ENCODE assay signal across 1 fruit fly cellular context in the genomic region with DNA sequence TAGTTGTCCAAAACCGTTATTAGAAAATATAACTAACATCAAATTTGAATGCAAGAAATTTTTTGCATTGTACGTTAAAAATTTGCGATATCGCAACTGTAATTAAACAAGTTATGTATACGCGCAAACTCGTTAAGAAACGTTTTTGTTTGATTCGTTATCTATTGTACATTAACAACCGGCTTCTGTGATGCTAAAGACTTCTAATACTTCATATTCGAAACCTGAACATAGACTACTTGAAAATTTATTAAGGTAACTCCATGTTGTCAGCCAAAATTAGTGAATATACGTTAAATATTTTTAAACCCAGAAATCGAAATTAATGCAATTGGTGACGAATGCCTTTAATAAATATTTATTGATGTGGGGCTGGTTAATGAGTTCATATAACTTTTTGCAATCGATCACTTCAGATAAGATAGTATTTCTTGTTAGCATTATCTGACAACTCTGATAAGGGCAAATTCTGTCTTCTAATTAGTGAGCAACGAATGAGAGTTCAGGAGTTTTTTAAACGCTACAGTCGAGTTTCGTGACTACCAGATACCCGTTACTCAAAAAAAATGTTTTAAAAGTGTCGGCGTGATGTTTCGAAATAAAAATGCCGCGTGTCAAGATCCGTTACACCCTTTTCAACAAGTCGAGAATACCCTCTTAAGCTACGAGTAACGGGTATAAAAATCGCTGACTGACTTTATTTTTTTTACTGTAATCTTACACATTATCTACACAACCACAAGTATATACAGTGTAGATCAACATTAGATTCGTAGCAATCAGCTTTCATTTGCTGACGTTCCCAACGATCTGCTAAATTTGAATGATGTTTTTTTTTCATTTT.
TF ChIP-seq lines count a peak whose summit lies in the region.

No protein-coding gene starts in this region.

TF ChIP-seq in whole organism, embryonic, 481 proteins besides CTCF, POLR2A, EP300 and RAD21 (continued from another document and continues in another):
- peak; percentile 51 for TF ChIP-seq grn (GFP tag; optimal IDR thresholded peaks at IDR 0.05; lab: Kevin White, UChicago)
- no peak for TF ChIP-seq peb (GFP tag; IDR thresholded peaks at IDR 0.05; lab: Robert Waterston, UW)
- TF ChIP-seq Opbp (GFP tag; IDR thresholded peaks at IDR 0.05; lab: Robert Waterston, UW; ENCODE audit: partially characterized antibody) = peak; percentile 76; the same call in 2 of the 3 replicates
- no peak for TF ChIP-seq tx (GFP tag; optimal IDR thresholded peaks at IDR 0.05; lab: Kevin White, UChicago)
- TF ChIP-seq nmo (GFP tag; optimal IDR thresholded peaks at IDR 0.05; lab: Kevin White, UChicago) = peak; percentile 14
- no peak for TF ChIP-seq ewg (GFP tag; optimal IDR thresholded peaks at IDR 0.05; lab: Kevin White, UChicago)
- TF ChIP-seq Optix (GFP tag; IDR thresholded peaks at IDR 0.05; lab: Robert Waterston, UW) = 0 out of 3 replicates have a peak, but pooled peaks have one; percentile 26
- TF ChIP-seq CG2202 (tag; optimal IDR thresholded peaks at IDR 0.05; lab: Kevin White, UChicago) = peak; percentile 27
- peak; percentile 34 for TF ChIP-seq CG30403 (GFP tag; optimal IDR thresholded peaks at IDR 0.05; lab: Kevin White, UChicago)
- TF ChIP-seq sug (tag; optimal IDR thresholded peaks at IDR 0.05; lab: Kevin White, UChicago) = peak; percentile 54
- TF ChIP-seq Kr (GFP tag; optimal IDR thresholded peaks at IDR 0.05; lab: Kevin White, UChicago) = no peak
- TF ChIP-seq HLH54F (GFP tag; optimal IDR thresholded peaks at IDR 0.05; lab: Kevin White, UChicago) = peak; percentile 49
- peak; percentile 48 for TF ChIP-seq PHDP (tag; optimal IDR thresholded peaks at IDR 0.05; lab: Kevin White, UChicago)
- TF ChIP-seq Nf-YB (GFP tag; optimal IDR thresholded peaks at IDR 0.05; lab: Kevin White, UChicago) = no peak
- peak; percentile 40 for TF ChIP-seq bab2 (GFP tag; optimal IDR thresholded peaks at IDR 0.05; lab: Kevin White, UChicago)
- TF ChIP-seq CG3065 (GFP tag; optimal IDR thresholded peaks at IDR 0.05; lab: Kevin White, UChicago) = peak; percentile 30
- TF ChIP-seq CG14710 (tag; optimal IDR thresholded peaks at IDR 0.05; lab: Kevin White, UChicago) = peak; percentile 3
- TF ChIP-seq CG2120 (GFP tag; optimal IDR thresholded peaks at IDR 0.05; lab: Kevin White, UChicago) = peak; percentile 72
- peak; percentile 30 for TF ChIP-seq CG12071 (GFP tag; optimal IDR thresholded peaks at IDR 0.05; lab: Kevin White, UChicago)
- TF ChIP-seq cato (GFP tag; optimal IDR thresholded peaks at IDR 0.05; lab: Kevin White, UChicago; ENCODE audit: borderline replicate concordance) = no peak
- peak; percentile 68 for TF ChIP-seq lilli (GFP tag; optimal IDR thresholded peaks at IDR 0.05; lab: Kevin White, UChicago)
- TF ChIP-seq dysf (GFP tag; IDR thresholded peaks at IDR 0.05; lab: Robert Waterston, UW) = no peak
- TF ChIP-seq CG9817 (tag; optimal IDR thresholded peaks at IDR 0.05; lab: Kevin White, UChicago) = no peak
- peak; percentile 9 for TF ChIP-seq run (tag; optimal IDR thresholded peaks at IDR 0.05; lab: Kevin White, UChicago)
- TF ChIP-seq gsb-n (tag; optimal IDR thresholded peaks at IDR 0.05; lab: Kevin White, UChicago) = no peak
- TF ChIP-seq lola (GFP tag; optimal IDR thresholded peaks at IDR 0.05; lab: Kevin White, UChicago) = peak in 1 of 3 experiments; percentile 19
- peak; percentile 19 for TF ChIP-seq org-1 (GFP tag; optimal IDR thresholded peaks at IDR 0.05; lab: Kevin White, UChicago)
- TF ChIP-seq ase (GFP tag; IDR thresholded peaks at IDR 0.05; lab: Robert Waterston, UW) = peak; percentile 46; the same call in 1 of the 3 replicates
- no peak for TF ChIP-seq sisA (GFP tag; IDR thresholded peaks at IDR 0.05; lab: Robert Waterston, UW)
- TF ChIP-seq tgo (GFP tag; IDR thresholded peaks at IDR 0.05; lab: Robert Waterston, UW) = peak; percentile 52; the same call in 2 of the 3 replicates
- peak; percentile 23 for TF ChIP-seq Fer3 (tag; optimal IDR thresholded peaks at IDR 0.05; lab: Kevin White, UChicago)
- TF ChIP-seq CG2712 (tag; optimal IDR thresholded peaks at IDR 0.05; lab: Kevin White, UChicago) = peak; percentile 61
- TF ChIP-seq CG13123 (GFP tag; optimal IDR thresholded peaks at IDR 0.05; lab: Kevin White, UChicago) = no peak
- TF ChIP-seq CG2889 (GFP tag; IDR thresholded peaks at IDR 0.05; lab: Robert Waterston, UW) = no peak
- peak; percentile 56 for TF ChIP-seq CG12769 (tag; optimal IDR thresholded peaks at IDR 0.05; lab: Kevin White, UChicago)
- peak; percentile 60 for TF ChIP-seq lmd (GFP tag; IDR thresholded peaks at IDR 0.05; lab: Robert Waterston, UW)
- TF ChIP-seq bsh (GFP tag; optimal IDR thresholded peaks at IDR 0.05; lab: Kevin White, UChicago) = peak; percentile 27 to 33
- TF ChIP-seq dm (GFP tag; optimal IDR thresholded peaks at IDR 0.05; lab: Kevin White, UChicago) = peak; percentile 24
- TF ChIP-seq insv (GFP tag; optimal IDR thresholded peaks at IDR 0.05; lab: Kevin White, UChicago) = peak; percentile 52 to 93
- TF ChIP-seq bbx (GFP tag; IDR thresholded peaks at IDR 0.05; lab: Robert Waterston, UW; ENCODE audit: partially characterized antibody) = no peak
- TF ChIP-seq Fer2 (tag; optimal IDR thresholded peaks at IDR 0.05; lab: Kevin White, UChicago) = no peak
- TF ChIP-seq CG12659 (GFP tag; optimal IDR thresholded peaks at IDR 0.05; lab: Kevin White, UChicago) = peak; percentile 33
- peak; percentile 9 for TF ChIP-seq pzg (GFP tag; optimal IDR thresholded peaks at IDR 0.05; lab: Kevin White, UChicago)
- no peak for TF ChIP-seq salm (tag; optimal IDR thresholded peaks at IDR 0.05; lab: Kevin White, UChicago)
- peak; percentile 71 for TF ChIP-seq slbo (GFP tag; IDR thresholded peaks at IDR 0.05; lab: Robert Waterston, UW)
- TF ChIP-seq Deaf1 (tag; optimal IDR thresholded peaks at IDR 0.05; lab: Kevin White, UChicago) = no peak
- TF ChIP-seq CG17829 (tag; optimal IDR thresholded peaks at IDR 0.05; lab: Kevin White, UChicago) = peak; percentile 14
- no peak for TF ChIP-seq Dref (GFP tag; IDR thresholded peaks at IDR 0.05; lab: Robert Waterston, UW)
- TF ChIP-seq Elba2 (GFP tag; optimal IDR thresholded peaks at IDR 0.05; lab: Kevin White, UChicago) = peak; percentile 26
- peak; percentile 14 for TF ChIP-seq CG4820 (GFP tag; optimal IDR thresholded peaks at IDR 0.05; lab: Kevin White, UChicago)
- TF ChIP-seq ham (GFP tag; IDR thresholded peaks at IDR 0.05; lab: Robert Waterston, UW) = no peak
- peak; percentile 11 for TF ChIP-seq BtbVII (GFP tag; optimal IDR thresholded peaks at IDR 0.05; lab: Kevin White, UChicago)
- no peak for TF ChIP-seq lov (optimal IDR thresholded peaks at IDR 0.05; lab: Kevin White, UChicago)
- no peak; the same call in 2 of the 3 replicates for TF ChIP-seq lov (GFP tag; IDR thresholded peaks at IDR 0.05; lab: Robert Waterston, UW)
- TF ChIP-seq CG18476 (GFP tag; optimal IDR thresholded peaks at IDR 0.05; lab: Kevin White, UChicago) = no peak
- TF ChIP-seq oc (tag; optimal IDR thresholded peaks at IDR 0.05; lab: Kevin White, UChicago) = no peak
- TF ChIP-seq nau (GFP tag; optimal IDR thresholded peaks at IDR 0.05; lab: Kevin White, UChicago) = peak; percentile 11
- peak; percentile 36 for TF ChIP-seq CG9727 (GFP tag; optimal IDR thresholded peaks at IDR 0.05; lab: Kevin White, UChicago)
- peak; percentile 11 for TF ChIP-seq BEAF-32 (GFP tag; optimal IDR thresholded peaks at IDR 0.05; lab: Kevin White, UChicago)
- TF ChIP-seq CG32772 (GFP tag; IDR thresholded peaks at IDR 0.05; lab: Robert Waterston, UW) = peak; percentile 67
- no peak for TF ChIP-seq ab (GFP tag; optimal IDR thresholded peaks at IDR 0.05; lab: Kevin White, UChicago)
- TF ChIP-seq exex (tag; optimal IDR thresholded peaks at IDR 0.05; lab: Kevin White, UChicago) = peak; percentile 97
- peak; percentile 70 for TF ChIP-seq CG32532 (GFP tag; IDR thresholded peaks at IDR 0.05; lab: Robert Waterston, UW)
- TF ChIP-seq chm (GFP tag; IDR thresholded peaks at IDR 0.05; lab: Robert Waterston, UW) = 0 out of 2 replicates have a peak, but pooled peaks have one; percentile 17
- peak; percentile 56 for TF ChIP-seq CG8765 (GFP tag; IDR thresholded peaks at IDR 0.05; lab: Robert Waterston, UW)
- peak; percentile 28 for TF ChIP-seq CG3281 (GFP tag; optimal IDR thresholded peaks at IDR 0.05; lab: Kevin White, UChicago)
- peak; percentile 93 for TF ChIP-seq Med (GFP tag; lab: Kevin White, UChicago)
- peak; percentile 40 for TF ChIP-seq HmgZ (tag; optimal IDR thresholded peaks at IDR 0.05; lab: Kevin White, UChicago)
- peak; percentile 49 for TF ChIP-seq HmgD (GFP tag; optimal IDR thresholded peaks at IDR 0.05; lab: Kevin White, UChicago)
- TF ChIP-seq Myb (GFP tag; optimal IDR thresholded peaks at IDR 0.05; lab: Kevin White, UChicago) = peak; percentile 91
- TF ChIP-seq HLH3B (GFP tag; IDR thresholded peaks at IDR 0.05; lab: Robert Waterston, UW) = peak; percentile 42; the same call in 1 of the 2 replicates
- no peak for TF ChIP-seq ac (GFP tag; optimal IDR thresholded peaks at IDR 0.05; lab: Kevin White, UChicago)
- TF ChIP-seq CG18599 (GFP tag; optimal IDR thresholded peaks at IDR 0.05; lab: Kevin White, UChicago) = peak; percentile 79
- TF ChIP-seq tup (GFP tag; optimal IDR thresholded peaks at IDR 0.05; lab: Kevin White, UChicago) = no peak
- no peak for TF ChIP-seq ftz-f1 (GFP tag; optimal IDR thresholded peaks at IDR 0.05; lab: Kevin White, UChicago)
- no peak for TF ChIP-seq CG1792 (GFP tag; optimal IDR thresholded peaks at IDR 0.05; lab: Kevin White, UChicago)
- TF ChIP-seq CG17612 (GFP tag; IDR thresholded peaks at IDR 0.05; lab: Robert Waterston, UW) = no peak
- TF ChIP-seq CG17328 (GFP tag; IDR thresholded peaks at IDR 0.05; lab: Robert Waterston, UW) = peak; percentile 49; the same call in 1 of the 2 replicates
- no peak for TF ChIP-seq Camta (GFP tag; optimal IDR thresholded peaks at IDR 0.05; lab: Kevin White, UChicago)
- peak; percentile 30 for TF ChIP-seq CG34376 (GFP tag; optimal IDR thresholded peaks at IDR 0.05; lab: Kevin White, UChicago)
- TF ChIP-seq sob (GFP tag; IDR thresholded peaks at IDR 0.05; lab: Robert Waterston, UW) = peak; percentile 36; the same call in 1 of the 2 replicates
- peak; percentile 39 for TF ChIP-seq CG15269 (tag; optimal IDR thresholded peaks at IDR 0.05; lab: Kevin White, UChicago)
- peak; percentile 30 for TF ChIP-seq Mes4 (GFP tag; optimal IDR thresholded peaks at IDR 0.05; lab: Kevin White, UChicago)
- peak; percentile 6 for TF ChIP-seq CG16863 (GFP tag; optimal IDR thresholded peaks at IDR 0.05; lab: Kevin White, UChicago)
- no peak for TF ChIP-seq Dip2 (GFP tag; IDR thresholded peaks at IDR 0.05; lab: Robert Waterston, UW)
- peak; percentile 33 for TF ChIP-seq CG8944 (GFP tag; optimal IDR thresholded peaks at IDR 0.05; lab: Kevin White, UChicago)
- TF ChIP-seq CG14441 (GFP tag; IDR thresholded peaks at IDR 0.05; lab: Robert Waterston, UW) = peak; percentile 56
- TF ChIP-seq cas (GFP tag; IDR thresholded peaks at IDR 0.05; lab: Robert Waterston, UW) = no peak
- peak; percentile 85 for TF ChIP-seq CG2199 (GFP tag; IDR thresholded peaks at IDR 0.05; lab: Robert Waterston, UW)
- TF ChIP-seq kay (GFP tag; optimal IDR thresholded peaks at IDR 0.05; lab: Kevin White, UChicago) = peak; percentile 30
- no peak for TF ChIP-seq Doc3 (GFP tag; IDR thresholded peaks at IDR 0.05; lab: Robert Waterston, UW; ENCODE audit: partially characterized antibody)
- no peak for TF ChIP-seq CG7556 (GFP tag; optimal IDR thresholded peaks at IDR 0.05; lab: Kevin White, UChicago)
- TF ChIP-seq Ptx1 (GFP tag; IDR thresholded peaks at IDR 0.05; lab: Robert Waterston, UW) = peak; percentile 58
- no peak for TF ChIP-seq gsb (GFP tag; IDR thresholded peaks at IDR 0.05; lab: Robert Waterston, UW)
- TF ChIP-seq z (GFP tag; IDR thresholded peaks at IDR 0.05; lab: Robert Waterston, UW) = no peak
- TF ChIP-seq CG17568 (GFP tag; optimal IDR thresholded peaks at IDR 0.05; lab: Kevin White, UChicago) = no peak
- TF ChIP-seq ind (GFP tag; optimal IDR thresholded peaks at IDR 0.05; lab: Kevin White, UChicago) = peak; percentile 35
- peak; percentile 20; the same call in 1 of the 2 replicates for TF ChIP-seq sim (GFP tag; IDR thresholded peaks at IDR 0.05; lab: Robert Waterston, UW)
- TF ChIP-seq CG8388 (GFP tag; optimal IDR thresholded peaks at IDR 0.05; lab: Kevin White, UChicago) = peak; percentile 42
- TF ChIP-seq trem (tag; optimal IDR thresholded peaks at IDR 0.05; lab: Kevin White, UChicago) = peak; percentile 35
- TF ChIP-seq caup (GFP tag; optimal IDR thresholded peaks at IDR 0.05; lab: Kevin White, UChicago; ENCODE audit: severe bottlenecking) = peak; percentile 38
- peak; percentile 11 for TF ChIP-seq gcm2 (GFP tag; optimal IDR thresholded peaks at IDR 0.05; lab: Kevin White, UChicago)
- peak; percentile 57 for TF ChIP-seq nerfin-2 (GFP tag; IDR thresholded peaks at IDR 0.05; lab: Robert Waterston, UW; ENCODE audit: partially characterized antibody)
- no peak for TF ChIP-seq CG6175 (GFP tag; IDR thresholded peaks at IDR 0.05; lab: Robert Waterston, UW)
- peak; percentile 17 for TF ChIP-seq CHES-1-like (GFP tag; optimal IDR thresholded peaks at IDR 0.05; lab: Kevin White, UChicago)
- no peak for TF ChIP-seq Trl (optimal IDR thresholded peaks at IDR 0.05; lab: Kevin White, UChicago)
- no peak for TF ChIP-seq Trl (GFP tag; optimal IDR thresholded peaks at IDR 0.05; lab: Kevin White, UChicago)
- peak; percentile 81 for TF ChIP-seq Bgb (GFP tag; IDR thresholded peaks at IDR 0.05; lab: Robert Waterston, UW; ENCODE audit: partially characterized antibody)
- no peak for TF ChIP-seq da (GFP tag; optimal IDR thresholded peaks at IDR 0.05; lab: Kevin White, UChicago)
- peak; percentile 16 for TF ChIP-seq CG13775 (GFP tag; optimal IDR thresholded peaks at IDR 0.05; lab: Kevin White, UChicago)
- no peak for TF ChIP-seq D (optimal IDR thresholded peaks at IDR 0.05; lab: Kevin White, UChicago)
- TF ChIP-seq D (GFP tag; optimal IDR thresholded peaks at IDR 0.05; lab: Kevin White, UChicago) = no peak
- peak; percentile 33; the same call in 1 of the 2 replicates for TF ChIP-seq CG6272 (GFP tag; IDR thresholded peaks at IDR 0.05; lab: Robert Waterston, UW)
- no peak for TF ChIP-seq fd3F (GFP tag; optimal IDR thresholded peaks at IDR 0.05; lab: Kevin White, UChicago)
- 0 out of 2 replicates have a peak, but pooled peaks have one; percentile 22 for TF ChIP-seq wdn (GFP tag; IDR thresholded peaks at IDR 0.05; lab: Robert Waterston, UW)
- TF ChIP-seq CG7928 (GFP tag; optimal IDR thresholded peaks at IDR 0.05; lab: Kevin White, UChicago) = no peak
- TF ChIP-seq Hr51 (GFP tag; optimal IDR thresholded peaks at IDR 0.05; lab: Kevin White, UChicago) = peak; percentile 18 to 31
- TF ChIP-seq tap (tag; optimal IDR thresholded peaks at IDR 0.05; lab: Kevin White, UChicago) = no peak
- TF ChIP-seq CG7372 (GFP tag; IDR thresholded peaks at IDR 0.05; lab: Robert Waterston, UW) = no peak; the same call in 1 of the 2 replicates
- peak; percentile 49 for TF ChIP-seq ttk (GFP tag; IDR thresholded peaks at IDR 0.05; lab: Robert Waterston, UW)
- peak; percentile 27 for TF ChIP-seq CG10979 (tag; optimal IDR thresholded peaks at IDR 0.05; lab: Kevin White, UChicago)
